Worm (Caenorhabditis elegans) whole organism, young adult: ENCODE results near the gene T03G11.10.

Experiments
- B0019.2 ChIP-seq: fragments of 200-800 bp; sonication (Bioruptor generic); conservative IDR thresholded peaks from 2 replicates; pipeline ENCODE4 v1.3.6; 2022; ENCODE audit warnings: missing genetic modification reagents, missing genetic modification characterization, missing compliant biosample characterization
- B0035.1 ChIP-seq: sonication (generic microtip); optimal IDR thresholded peaks from 2 replicates; lab custom pipeline; 2016; ENCODE audit warnings: missing genetic modification characterization, mild to moderate bottlenecking, missing compliant biosample characterization, missing genotype, missing genetic modification reagents
- B0261.1 ChIP-seq: sonication (generic microtip); optimal IDR thresholded peaks from 2 replicates; lab custom pipeline; 2016; ENCODE audit warnings: mild to moderate bottlenecking, missing genetic modification characterization, moderate library complexity, missing compliant biosample characterization
- F10E7.11 ChIP-seq: sonication (generic microtip); optimal IDR thresholded peaks from 2 replicates; lab custom pipeline; 2017; ENCODE audit warnings: mild to moderate bottlenecking, missing genetic modification characterization, moderate library complexity, missing compliant biosample characterization
- F33H1.4 ChIP-seq: fragments of 200-800 bp; sonication (Bioruptor generic); IDR thresholded peaks from 2 replicates; pipeline ENCODE4 v1.3.6; 2022; ENCODE audit warnings: missing genetic modification reagents, missing genetic modification characterization, missing compliant biosample characterization
- F49E8.2 ChIP-seq: sonication (generic microtip); optimal IDR thresholded peaks from 3 replicates; lab custom pipeline; 2017; ENCODE audit warnings: missing genetic modification characterization, mild to moderate bottlenecking, missing compliant biosample characterization, antibody characterized with exemption, moderate library complexity; ENCODE audit not compliant: insufficient read depth
- F57A8.1 ChIP-seq: fragments of 200-800 bp; sonication (Bioruptor generic); optimal IDR thresholded peaks from 2 replicates; lab custom pipeline; 2018; ENCODE audit warnings: mild to moderate bottlenecking, missing genetic modification characterization, moderate library complexity, missing compliant biosample characterization
- K12H6.12 ChIP-seq: fragments of 200-800 bp; sonication (Bioruptor generic); optimal IDR thresholded peaks from 2 replicates; lab custom pipeline; 2018; ENCODE audit warnings: mild to moderate bottlenecking, missing genetic modification characterization, missing compliant biosample characterization
- T07F8.4 ChIP-seq: sonication (generic microtip); optimal IDR thresholded peaks from 2 replicates; lab custom pipeline; 2016; ENCODE audit warnings: mild to moderate bottlenecking, missing genetic modification characterization, moderate library complexity, missing compliant biosample characterization
- Y53F4B.3 ChIP-seq: fragments of 200-800 bp; sonication (Bioruptor generic); IDR thresholded peaks from 2 replicates; pipeline ENCODE4 v1.3.6; 2022; ENCODE audit warnings: missing genetic modification reagents, missing genetic modification characterization, missing compliant biosample characterization
- Y53G8AR.9 ChIP-seq: fragments of 200-800 bp; sonication (Bioruptor generic); conservative IDR thresholded peaks from 2 replicates; pipeline ENCODE4 v1.3.6; 2022; ENCODE audit warnings: missing genetic modification reagents, missing genetic modification characterization, missing compliant biosample characterization
- Y56A3A.18 ChIP-seq: fragments of 200-800 bp; sonication (Bioruptor generic); IDR thresholded peaks from 2 replicates; pipeline ENCODE4 v1.3.6; 2022; ENCODE audit warnings: missing genetic modification reagents, missing genetic modification characterization, missing compliant biosample characterization
- Y67H2A.10 ChIP-seq: fragments of 200-800 bp; sonication (Bioruptor generic); conservative IDR thresholded peaks from 2 replicates; pipeline ENCODE4 v1.3.6; 2022; ENCODE audit warnings: missing genetic modification reagents, missing genetic modification characterization, missing compliant biosample characterization
- ZK185.1 ChIP-seq: sonication (generic microtip); optimal IDR thresholded peaks from 2 replicates; lab custom pipeline; 2016; ENCODE audit warnings: mild to moderate bottlenecking, missing genetic modification characterization, missing compliant biosample characterization; ENCODE audit not compliant: poor library complexity, severe bottlenecking
- aptf-3 ChIP-seq: fragments of 200-800 bp; sonication (Bioruptor generic); IDR thresholded peaks from 2 replicates; pipeline ENCODE4 v1.3.6; 2022; ENCODE audit warnings: missing genetic modification characterization, missing compliant biosample characterization
- atf-7 ChIP-seq: sonication (generic microtip); optimal IDR thresholded peaks from 2 replicates; lab custom pipeline; 2017; ENCODE audit warnings: mild to moderate bottlenecking, missing genetic modification characterization, missing compliant biosample characterization
- attf-3 ChIP-seq: fragments of 200-800 bp; sonication (Bioruptor generic); conservative IDR thresholded peaks from 2 replicates; pipeline ENCODE4 v1.3.6; 2022; ENCODE audit warnings: missing genetic modification reagents, missing genetic modification characterization, missing compliant biosample characterization
- attf-5 ChIP-seq: fragments of 200-800 bp; sonication (Bioruptor generic); optimal IDR thresholded peaks from 2 replicates; lab custom pipeline; 2018; ENCODE audit warnings: mild to moderate bottlenecking, missing genetic modification characterization, missing compliant biosample characterization
- attf-6 ChIP-seq: fragments of 200-800 bp; sonication (Bioruptor generic); IDR thresholded peaks from 2 replicates; pipeline ENCODE4 v1.3.6; 2022; ENCODE audit warnings: missing genetic modification reagents, missing genetic modification characterization, missing compliant biosample characterization
- bed-1 ChIP-seq: fragments of 200-800 bp; sonication (Bioruptor generic); IDR thresholded peaks from 2 replicates; pipeline ENCODE4 v1.3.6; 2022; ENCODE audit warnings: missing genetic modification reagents, missing genetic modification characterization, missing compliant biosample characterization
- ccch-3 ChIP-seq: fragments of 200-800 bp; sonication (Bioruptor generic); optimal IDR thresholded peaks from 2 replicates; lab custom pipeline; 2018; ENCODE audit warnings: mild to moderate bottlenecking, missing genetic modification characterization, missing compliant biosample characterization
- cebp-2 ChIP-seq: fragments of 200-800 bp; sonication (Bioruptor generic); IDR thresholded peaks from 2 replicates; pipeline ENCODE4 v1.3.6; 2022; ENCODE audit warnings: missing genetic modification characterization, missing compliant biosample characterization
- ceh-27 ChIP-seq: fragments of 200-800 bp; sonication (Bioruptor generic); optimal IDR thresholded peaks from 2 replicates; lab custom pipeline; 2018; ENCODE audit warnings: mild to moderate bottlenecking, missing genetic modification characterization, moderate library complexity, missing compliant biosample characterization
- chd-7 ChIP-seq: sonication (generic microtip); optimal IDR thresholded peaks from 2 replicates; lab custom pipeline; 2016; ENCODE audit warnings: mild to moderate bottlenecking, missing genetic modification characterization, moderate library complexity, missing compliant biosample characterization
- dpl-1 ChIP-seq: fragments of 150-350 bp; optimal IDR thresholded peaks from 2 replicates; lab custom pipeline; 2014; ENCODE audit warnings: missing biosample characterization, missing genetic modification reagents, missing genetic modification characterization
- efl-1 ChIP-seq: fragments of 150-350 bp; optimal IDR thresholded peaks from 2 replicates; lab custom pipeline; 2014; ENCODE audit warnings: missing biosample characterization, missing genetic modification reagents, missing genetic modification characterization
- ekl-4 ChIP-seq: fragments of 200-800 bp; sonication (Bioruptor generic); IDR thresholded peaks from 2 replicates; pipeline ENCODE4 v1.3.6; 2022; ENCODE audit warnings: missing genetic modification reagents, missing genetic modification characterization, missing compliant biosample characterization
- ets-4 ChIP-seq: fragments of 200-800 bp; sonication (Bioruptor generic); optimal IDR thresholded peaks from 2 replicates; lab custom pipeline; 2018; ENCODE audit warnings: mild to moderate bottlenecking, missing genetic modification characterization, missing compliant biosample characterization
- fkh-3 ChIP-seq: sonication (generic microtip); optimal IDR thresholded peaks from 2 replicates; lab custom pipeline; 2016; ENCODE audit warnings: mild to moderate bottlenecking, missing genetic modification characterization, missing compliant biosample characterization
- him-1 ChIP-seq: sonication (generic microtip); optimal IDR thresholded peaks from 2 replicates; lab custom pipeline; 2016; ENCODE audit warnings: missing genotype, missing genetic modification reagents, missing genetic modification characterization, missing compliant biosample characterization
- hlh-12 ChIP-seq: sonication (generic microtip); optimal IDR thresholded peaks from 2 replicates; lab custom pipeline; 2016; ENCODE audit warnings: missing genetic modification characterization, missing compliant biosample characterization
- hmg-20 ChIP-seq: fragments of 200-800 bp; sonication (Bioruptor generic); IDR thresholded peaks from 2 replicates; pipeline ENCODE4 v1.3.6; 2022; ENCODE audit warnings: missing genetic modification reagents, missing genetic modification characterization, missing compliant biosample characterization
- hsf-1 ChIP-seq: fragments of 200-800 bp; sonication (Bioruptor generic); IDR thresholded peaks from 2 replicates; pipeline ENCODE4 v1.3.6; 2022; ENCODE audit warnings: missing genetic modification reagents, missing genetic modification characterization, missing compliant biosample characterization
- lag-1 ChIP-seq: fragments of 200-800 bp; sonication (Bioruptor generic); IDR thresholded peaks from 2 replicates; pipeline ENCODE4 v1.3.6; 2022; ENCODE audit warnings: missing genetic modification reagents, missing genetic modification characterization, missing compliant biosample characterization
- let-526 ChIP-seq: fragments of 200-800 bp; sonication (Bioruptor generic); IDR thresholded peaks from 2 replicates; pipeline ENCODE4 v1.3.6; 2022; ENCODE audit warnings: missing genetic modification reagents, missing genetic modification characterization, missing compliant biosample characterization
- lin-40 ChIP-seq: sonication (generic microtip); optimal IDR thresholded peaks from 2 replicates; lab custom pipeline; 2016; ENCODE audit warnings: missing genetic modification characterization, mild to moderate bottlenecking, missing compliant biosample characterization, missing genotype, missing genetic modification reagents
- mel-28 ChIP-seq: sonication (generic microtip); optimal IDR thresholded peaks from 2 replicates; lab custom pipeline; 2016; ENCODE audit warnings: borderline replicate concordance, mild to moderate bottlenecking, missing genetic modification characterization, missing compliant biosample characterization
- mxl-1 ChIP-seq: sonication (generic microtip); optimal IDR thresholded peaks from 2 replicates; lab custom pipeline; 2016; ENCODE audit warnings: missing genetic modification characterization, missing compliant biosample characterization
- nhr-120 ChIP-seq: fragments of 200-800 bp; sonication (Bioruptor generic); IDR thresholded peaks from 2 replicates; pipeline ENCODE4 v1.3.6; 2022; ENCODE audit warnings: missing genetic modification characterization, missing compliant biosample characterization
- pha-4 ChIP-seq: fragments of 150-350 bp; sonication (generic microtip); optimal IDR thresholded peaks from 2 replicates; lab custom pipeline; 2014; ENCODE audit warnings: missing biosample characterization, missing genetic modification reagents, missing genetic modification characterization
- sdz-38 ChIP-seq: sonication (generic microtip); optimal IDR thresholded peaks from 2 replicates; lab custom pipeline; 2016; ENCODE audit warnings: missing genotype, missing genetic modification characterization, missing compliant biosample characterization
- ztf-25 ChIP-seq: fragments of 200-800 bp; sonication (Bioruptor generic); IDR thresholded peaks from 2 replicates; pipeline ENCODE4 v1.3.6; 2022; ENCODE audit warnings: missing genetic modification reagents, missing genetic modification characterization, missing compliant biosample characterization
- ztf-26 ChIP-seq: sonication (generic microtip); optimal IDR thresholded peaks from 2 replicates; lab custom pipeline; 2017; ENCODE audit warnings: missing genetic modification characterization, missing compliant biosample characterization
- ztf-28 ChIP-seq: fragments of 200-800 bp; sonication (Bioruptor generic); IDR thresholded peaks from 2 replicates; pipeline ENCODE4 v1.3.6; 2022; ENCODE audit warnings: missing genetic modification reagents, missing genetic modification characterization, missing compliant biosample characterization
- ztf-3 ChIP-seq: fragments of 200-800 bp; sonication (Bioruptor generic); optimal IDR thresholded peaks from 2 replicates; lab custom pipeline; 2018; ENCODE audit warnings: mild to moderate bottlenecking, missing genetic modification characterization, missing compliant biosample characterization
- ztf-6 ChIP-seq: fragments of 200-800 bp; sonication (Bioruptor generic); IDR thresholded peaks from 2 replicates; pipeline ENCODE4 v1.3.6; 2022; ENCODE audit warnings: missing genetic modification reagents, missing genetic modification characterization, missing compliant biosample characterization

Gene T03G11.10

ce11 chrX:5129447-5129846 is 41.5 kb downstream of the T03G11.10 start:
- TF ChIP-seq cebp-2 (GFP tag; lab: Robert Waterston, UW) (no peak), dpl-1 (GFP tag; lab: Kevin White, UChicago) (no peak), bed-1 (no peak), pha-4 (tag; lab: Kevin White, UChicago) (no peak), T07F8.4 (tag; lab: Kevin White, UChicago) (no peak), ztf-3 (GFP tag; lab: Kevin White, UChicago) (no peak), fkh-3 (tag; lab: Kevin White, UChicago) (no peak), B0019.2 (no peak), B0261.1 (tag; lab: Kevin White, UChicago) (no peak), ccch-3 (GFP tag; lab: Kevin White, UChicago) (no peak), attf-3 (GFP tag; lab: Robert Waterston, UW) (no peak), ZK185.1 (tag; lab: Kevin White, UChicago) (no peak), Y67H2A.10 (GFP tag; lab: Robert Waterston, UW) (no peak), atf-7 (tag; lab: Kevin White, UChicago) (no peak), B0035.1 (no peak)
- TF ChIP-seq, all 124 proteins: peak for 0

- TF ChIP-seq Y56A3A.18 (GFP tag; lab: Robert Waterston, UW) (no peak), nhr-120 (GFP tag; lab: Robert Waterston, UW) (no peak), K12H6.12 (no peak), hmg-20 (GFP tag; lab: Robert Waterston, UW) (no peak), hsf-1 (GFP tag; lab: Robert Waterston, UW) (no peak)
These were observed 46.7 kb downstream of the T03G11.10 start for ce11 chrX:5124288-5124687.

ce11 chrX:5122791-5123414 is 48.1 kb downstream of the T03G11.10 start:
- TF ChIP-seq him-1 (tag; lab: Kevin White, UChicago) (no peak), mxl-1 (tag; lab: Kevin White, UChicago) (no peak), F49E8.2 (no peak), ekl-4 (GFP tag; lab: Robert Waterston, UW) (0 out of 2 replicates have a peak, but pooled peaks have one; percentile 46), attf-6 (GFP tag; lab: Robert Waterston, UW) (0 out of 2 replicates have a peak, but pooled peaks have one; percentile 9)
- TF ChIP-seq, all 124 proteins: peak for 2

- TF ChIP-seq chd-7 (no peak), Y53F4B.3 (GFP tag; lab: Robert Waterston, UW) (no peak), mel-28 (tag; lab: Kevin White, UChicago) (no peak), lin-40 (tag; lab: Kevin White, UChicago) (peak; percentile 43), ztf-26 (tag; lab: Kevin White, UChicago) (peak; percentile 52), ceh-27 (GFP tag; lab: Kevin White, UChicago) (no peak), ets-4 (no peak), lag-1 (GFP tag; lab: Robert Waterston, UW) (no peak), ztf-25 (GFP tag; lab: Robert Waterston, UW) (no peak), aptf-3 (GFP tag; lab: Robert Waterston, UW) (no peak), attf-5 (GFP tag; lab: Kevin White, UChicago) (no peak), ztf-28 (no peak), efl-1 (GFP tag; lab: Kevin White, UChicago) (no peak), Y53G8AR.9 (no peak), let-526 (GFP tag; lab: Robert Waterston, UW) (no peak), F33H1.4 (GFP tag; lab: Robert Waterston, UW) (no peak), sdz-38 (tag; lab: Kevin White, UChicago) (no peak), ztf-6 (no peak), F57A8.1 (GFP tag; lab: Kevin White, UChicago) (no peak), hlh-12 (tag; lab: Kevin White, UChicago) (no peak), F10E7.11 (tag; lab: Kevin White, UChicago) (no peak)
These were observed 48.6 kb downstream of the T03G11.10 start for ce11 chrX:5122369-5122768.
